Worm (Caenorhabditis elegans): Measurements from ENCODE around the gene K04A8.20.

The K04A8.20 gene

DNA sequence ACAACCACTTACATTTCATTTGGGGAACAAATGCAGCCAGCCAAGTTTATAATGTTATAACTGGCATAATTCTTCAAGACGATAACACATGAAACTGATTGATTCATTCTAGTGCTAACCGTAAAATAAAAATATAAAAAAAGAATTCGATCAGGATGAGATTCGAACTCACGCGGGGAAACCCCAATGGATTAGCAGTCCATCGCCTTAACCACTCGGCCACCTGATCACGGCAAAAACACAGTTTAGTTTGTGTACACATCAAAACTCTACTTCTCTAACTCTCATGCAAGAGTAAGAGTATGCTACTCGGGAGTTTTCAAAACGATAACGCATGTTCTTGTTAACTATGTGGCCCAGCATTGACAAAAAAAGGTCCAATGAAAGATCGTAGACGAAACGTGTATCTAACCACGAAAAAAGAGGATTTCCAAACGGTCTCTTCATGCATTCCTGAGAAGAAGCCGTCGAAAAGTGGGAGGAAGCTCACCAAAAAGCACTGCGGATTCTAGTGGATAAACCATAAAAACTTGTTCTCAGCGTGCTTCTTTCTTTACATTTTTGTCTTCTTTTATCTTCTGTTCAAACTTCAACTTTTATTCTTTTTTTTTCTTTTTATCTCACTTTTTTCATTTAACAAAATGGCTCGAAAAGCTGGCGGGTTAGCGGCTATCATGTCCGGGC lies 2.6 kb downstream of the K04A8.20 start, which contains the start of gene twk-10 (continued):
- no peak for TF ChIP-seq nhr-10 (tag; optimal IDR thresholded peaks at IDR 0.05)
- no peak for TF ChIP-seq mxl-3 (GFP tag; optimal IDR thresholded peaks at IDR 0.05)
- 0 out of 4 replicates have a peak, but pooled peaks of 1 of the 2 experiments have one; percentile 59 for TF ChIP-seq madf-5 (GFP tag; IDR thresholded peaks at IDR 0.05)
- no peak for TF ChIP-seq fos-1 (tag; optimal IDR thresholded peaks at IDR 0.05)
- peak; percentile 30 for TF ChIP-seq nhr-77 (tag; optimal IDR thresholded peaks at IDR 0.05)
- peak; percentile 21 for TF ChIP-seq duxl-1 (tag; optimal IDR thresholded peaks at IDR 0.05; ENCODE audit: poor library complexity)
- 0 out of 2 replicates have a peak, but pooled peaks have one; percentile 63 for TF ChIP-seq daf-19 (GFP tag; conservative IDR thresholded peaks at IDR 0.05)
- 0 out of 2 replicates have a peak, but pooled peaks have one; percentile 62 for TF ChIP-seq F44E2.7 (GFP tag; IDR thresholded peaks at IDR 0.05)
- TF ChIP-seq dmd-9 (GFP tag; IDR thresholded peaks at IDR 0.05), result 0 out of 2 replicates have a peak, but pooled peaks have one; percentile 70

DNA sequence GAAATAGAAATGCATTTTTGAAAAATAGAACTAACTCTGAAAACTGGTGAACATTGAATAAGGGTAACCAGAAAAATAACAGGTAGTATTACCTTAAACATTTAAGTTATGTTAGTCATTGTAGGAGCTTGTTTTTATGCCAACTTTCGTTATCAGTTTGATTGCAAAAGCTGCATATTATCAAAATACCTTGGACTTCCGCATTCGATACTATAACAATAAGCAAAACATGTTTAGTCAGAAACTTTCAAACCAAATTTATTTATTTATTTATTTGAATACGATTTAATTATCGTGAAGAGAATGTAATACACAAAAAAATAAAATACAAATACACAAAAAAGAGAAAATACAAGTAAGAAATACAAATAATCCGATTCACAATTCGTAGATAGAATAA lies 5.1 kb downstream of the K04A8.20 start, which contains the start of gene K04A8.19:
Gene K04A8.19 (minus strand): TSS at position 101 of the 400 bp plus-strand sequence.
- TF ChIP-seq hlh-11 (tag; optimal IDR thresholded peaks at IDR 0.05) (no peak), dve-1 (tag; optimal IDR thresholded peaks at IDR 0.05; ENCODE audit: insufficient read depth) (no peak), F10B5.3 (tag; optimal IDR thresholded peaks at IDR 0.05) (no peak), hmg-1.1 (GFP tag; IDR thresholded peaks at IDR 0.05) (no peak), mxl-3 (GFP tag; optimal IDR thresholded peaks at IDR 0.05) (no peak), Y75B8A.6 (GFP tag; IDR thresholded peaks at IDR 0.05) (no peak), D1046.2 (GFP tag; IDR thresholded peaks at IDR 0.05) (no peak), rbr-2 (tag; optimal IDR thresholded peaks at IDR 0.05) (no peak), nhr-76 (tag; optimal IDR thresholded peaks at IDR 0.05) (no peak), ceh-20 (GFP tag; IDR thresholded peaks at IDR 0.05) (no peak), daf-12 (tag; optimal IDR thresholded peaks at IDR 0.05) (no peak), nhr-41 (GFP tag; IDR thresholded peaks at IDR 0.05) (no peak), zag-1 (tag; optimal IDR thresholded peaks at IDR 0.05) (no peak), gei-8 (GFP tag; optimal IDR thresholded peaks at IDR 0.05) (no peak), sdz-12 (GFP tag; optimal IDR thresholded peaks at IDR 0.05) (no peak), lim-7 (GFP tag; IDR thresholded peaks at IDR 0.05) (no peak), nhr-28 (tag; optimal IDR thresholded peaks at IDR 0.05) (no peak), ztf-11 (tag; optimal IDR thresholded peaks at IDR 0.05) (no peak)

DNA sequence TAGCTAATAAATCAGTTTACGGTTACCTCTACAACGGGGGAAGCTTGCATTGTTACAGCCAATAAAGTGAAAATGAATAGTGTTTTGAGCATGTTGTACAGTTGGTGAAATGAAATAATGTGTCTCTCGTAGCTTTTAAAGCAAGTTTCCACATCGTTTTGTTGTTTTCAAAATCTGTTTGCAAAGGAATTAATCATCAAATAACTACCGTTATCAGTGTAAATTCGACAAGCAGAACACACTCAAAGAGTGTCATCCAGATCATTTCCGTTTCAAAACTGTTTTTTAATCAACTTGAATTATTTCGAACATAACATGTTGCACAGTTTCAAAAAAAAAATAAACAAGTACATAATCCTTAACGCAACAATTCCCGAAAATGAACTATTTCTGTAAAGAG lies 7.8 kb downstream of the K04A8.20 start, which contains the start of gene spp-27:
Gene spp-27 (minus strand): TSS at position 101 of the 400 bp plus-strand sequence.
- TF ChIP-seq ZK546.5 (tag; optimal IDR thresholded peaks at IDR 0.05), result no peak
- TF ChIP-seq aly-2 (tag; optimal IDR thresholded peaks at IDR 0.05), result no peak
- no peak for TF ChIP-seq daf-19 (GFP tag; conservative IDR thresholded peaks at IDR 0.05)
- no peak for TF ChIP-seq lin-13 (GFP tag; optimal IDR thresholded peaks at IDR 0.05)
- no peak for TF ChIP-seq egl-27 (tag; optimal IDR thresholded peaks at IDR 0.05)
- no peak for TF ChIP-seq nhr-25 (tag; optimal IDR thresholded peaks at IDR 0.05; ENCODE audit: borderline replicate concordance, insufficient read depth)
- TF ChIP-seq lir-3 (tag; optimal IDR thresholded peaks at IDR 0.05), result no peak
- TF ChIP-seq nhr-102 (tag; optimal IDR thresholded peaks at IDR 0.05), result no peak
- TF ChIP-seq dmd-6 (GFP tag; IDR thresholded peaks at IDR 0.05), result no peak
- TF ChIP-seq zfp-2 (tag; optimal IDR thresholded peaks at IDR 0.05), result no peak
- no peak for TF ChIP-seq F10B5.3 (tag; optimal IDR thresholded peaks at IDR 0.05)
- no peak for TF ChIP-seq mxl-3 (GFP tag; optimal IDR thresholded peaks at IDR 0.05)
- TF ChIP-seq ZK337.2 (GFP tag; IDR thresholded peaks at IDR 0.05), result no peak
- TF ChIP-seq dmd-8 (GFP tag; IDR thresholded peaks at IDR 0.05), result no peak
- no peak for TF ChIP-seq mdl-1 (tag; optimal IDR thresholded peaks at IDR 0.05)
- no peak for TF ChIP-seq gei-8 (GFP tag; optimal IDR thresholded peaks at IDR 0.05)
- TF ChIP-seq skn-1 (tag; optimal IDR thresholded peaks at IDR 0.05), result no peak
- TF ChIP-seq daf-8 (GFP tag; IDR thresholded peaks at IDR 0.05), result no peak
- TF ChIP-seq vab-7 (GFP tag; IDR thresholded peaks at IDR 0.05), result no peak
- TF ChIP-seq lim-7 (GFP tag; IDR thresholded peaks at IDR 0.05), result no peak

Measured in whole organism, L4 larva.